Fruit fly (Drosophila melanogaster) whole organism, prepupa: ENCODE results near the gene CG14778.

Source experiments
- Blimp-1 ChIP-seq: fragments of 200-800 bp; sonication (Bioruptor generic); optimal IDR thresholded peaks from 3 replicates; lab custom pipeline; 2017; ENCODE audit warnings: missing biosample characterization, missing genetic modification characterization, mild to moderate bottlenecking, moderate library complexity, missing genetic modification reagents
- CG10669 ChIP-seq: fragments of 200-800 bp; sonication (Bioruptor generic); optimal IDR thresholded peaks from 3 replicates; lab custom pipeline; 2018; ENCODE audit warnings: missing biosample characterization, mild to moderate bottlenecking, missing genetic modification characterization, moderate library complexity
- CG11762 ChIP-seq: fragments of 200-800 bp; sonication (Bioruptor generic); optimal IDR thresholded peaks from 3 replicates; lab custom pipeline; 2016; ENCODE audit warnings: missing biosample characterization, missing genetic modification characterization; ENCODE audit not compliant: insufficient read depth
- CG15336 ChIP-seq: fragments of 200-800 bp; sonication (Bioruptor generic); IDR thresholded peaks from 2 replicates; pipeline ENCODE4 v1.3.6; 2022; ENCODE audit warnings: missing biosample characterization, missing genetic modification characterization
- CG1621 ChIP-seq: fragments of 200-800 bp; sonication (Bioruptor generic); optimal IDR thresholded peaks from 3 replicates; lab custom pipeline; 2018; ENCODE audit warnings: missing biosample characterization, mild to moderate bottlenecking, missing genetic modification characterization
- CG16779 ChIP-seq: fragments of 200-800 bp; sonication (Bioruptor generic); optimal IDR thresholded peaks from 3 replicates; lab custom pipeline; 2017; ENCODE audit warnings: missing biosample characterization, mild to moderate bottlenecking, missing genetic modification characterization
- CG3032 ChIP-seq: fragments of 200-800 bp; optimal IDR thresholded peaks from 2 replicates; lab custom pipeline; 2019; ENCODE audit warnings: missing biosample characterization, mild to moderate bottlenecking, missing genetic modification characterization, moderate library complexity
- CG31627 ChIP-seq: fragments of 200-800 bp; sonication (Bioruptor generic); optimal IDR thresholded peaks from 3 replicates; lab custom pipeline; 2016; ENCODE audit warnings: missing biosample characterization, missing genetic modification characterization
- CG34406 ChIP-seq: fragments of 200-800 bp; sonication (Bioruptor generic); optimal IDR thresholded peaks from 3 replicates; lab custom pipeline; 2016; ENCODE audit warnings: missing biosample characterization, missing genetic modification characterization
- CG4318 ChIP-seq: fragments of 200-800 bp; sonication (Bioruptor generic); optimal IDR thresholded peaks from 3 replicates; lab custom pipeline; 2017; ENCODE audit warnings: missing biosample characterization, mild to moderate bottlenecking, missing genetic modification characterization
- CG6808 ChIP-seq: fragments of 200-800 bp; sonication (Bioruptor generic); optimal IDR thresholded peaks from 3 replicates; lab custom pipeline; 2017; ENCODE audit warnings: missing biosample characterization, missing genetic modification characterization, mild to moderate bottlenecking, moderate library complexity, missing genetic modification reagents
- CG8119 ChIP-seq: fragments of 200-800 bp; sonication (Bioruptor generic); IDR thresholded peaks from 3 replicates; pipeline ENCODE4 v1.3.6; 2022; ENCODE audit warnings: missing biosample characterization, missing genetic modification characterization
- CG9139 ChIP-seq: fragments of 200-800 bp; sonication (Bioruptor generic); optimal IDR thresholded peaks from 3 replicates; lab custom pipeline; 2017; ENCODE audit warnings: missing biosample characterization, mild to moderate bottlenecking, missing genetic modification characterization
- Eip75B ChIP-seq: fragments of 200-800 bp; sonication (Bioruptor generic); optimal IDR thresholded peaks from 3 replicates; lab custom pipeline; 2016; ENCODE audit warnings: missing biosample characterization, missing genetic modification characterization
- Eip93F ChIP-seq: fragments of 200-800 bp; sonication (Bioruptor generic); optimal IDR thresholded peaks from 2 replicates; lab custom pipeline; 2016; ENCODE audit warnings: missing biosample characterization, mild to moderate bottlenecking, missing genetic modification characterization
- Ets21C ChIP-seq: fragments of 200-800 bp; sonication (Bioruptor generic); optimal IDR thresholded peaks from 3 replicates; lab custom pipeline; 2016; ENCODE audit warnings: missing biosample characterization, missing genetic modification characterization
- Ets96B ChIP-seq: fragments of 200-800 bp; optimal IDR thresholded peaks from 2 replicates; lab custom pipeline; 2019; ENCODE audit warnings: missing biosample characterization, mild to moderate bottlenecking, missing genetic modification characterization, moderate library complexity
- Hr38 ChIP-seq: sonication (Bioruptor generic); optimal IDR thresholded peaks from 2 replicates; lab custom pipeline; 2016; ENCODE audit warnings: missing biosample characterization, missing genetic modification characterization
- Hr39 ChIP-seq: fragments of 200-800 bp; sonication (Bioruptor generic); optimal IDR thresholded peaks from 2 replicates; lab custom pipeline; 2016; ENCODE audit warnings: missing biosample characterization, missing genetic modification characterization
- Hr4 ChIP-seq: fragments of 200-800 bp; sonication (Bioruptor generic); optimal IDR thresholded peaks from 3 replicates; lab custom pipeline; 2016; ENCODE audit warnings: missing biosample characterization, missing genetic modification characterization
- Met ChIP-seq: fragments of 200-800 bp; sonication (Bioruptor generic); optimal IDR thresholded peaks from 3 replicates; lab custom pipeline; 2016; ENCODE audit warnings: missing biosample characterization, missing genetic modification characterization
- Sox102F ChIP-seq: fragments of 200-800 bp; sonication (Bioruptor generic); optimal IDR thresholded peaks from 2 replicates; lab custom pipeline; 2016; ENCODE audit warnings: missing biosample characterization, mild to moderate bottlenecking, missing genetic modification characterization
- Sox14 ChIP-seq: fragments of 200-800 bp; sonication (Bioruptor generic); optimal IDR thresholded peaks from 3 replicates; lab custom pipeline; 2016; ENCODE audit warnings: missing biosample characterization, missing genetic modification characterization
- Sox15 ChIP-seq: fragments of 200-800 bp; sonication (Bioruptor generic); optimal IDR thresholded peaks from 3 replicates; lab custom pipeline; 2016; ENCODE audit warnings: missing biosample characterization, missing genetic modification characterization
- cyc ChIP-seq: fragments of 200-800 bp; sonication (Bioruptor generic); optimal IDR thresholded peaks from 3 replicates; lab custom pipeline; 2016; ENCODE audit warnings: missing biosample characterization, missing genetic modification characterization
- fd59A ChIP-seq: fragments of 200-800 bp; sonication (Bioruptor generic); optimal IDR thresholded peaks from 2 replicates; lab custom pipeline; 2017; ENCODE audit warnings: missing biosample characterization, mild to moderate bottlenecking, missing genetic modification characterization, missing genetic modification reagents
- fd85E ChIP-seq: fragments of 200-800 bp; sonication (Bioruptor generic); optimal IDR thresholded peaks from 3 replicates; lab custom pipeline; 2016; ENCODE audit warnings: missing biosample characterization, missing genetic modification characterization
- lz ChIP-seq: fragments of 200-800 bp; sonication (Bioruptor generic); optimal IDR thresholded peaks from 3 replicates; lab custom pipeline; 2016; ENCODE audit warnings: missing biosample characterization, missing genetic modification characterization
- net ChIP-seq: fragments of 200-800 bp; sonication (Bioruptor generic); optimal IDR thresholded peaks from 3 replicates; lab custom pipeline; 2016; ENCODE audit warnings: missing biosample characterization, missing genetic modification characterization
- salr ChIP-seq, 2 experiments: fragments of 200-800 bp; sonication (Bioruptor generic); optimal IDR thresholded peaks; 3 replicates each; lab custom pipeline; 2016 to 2018; ENCODE audit warnings: missing biosample characterization in 2 of 2, missing genetic modification characterization in 2 of 2, mild to moderate bottlenecking in 1 of 2
- spab ChIP-seq: fragments of 200-800 bp; sonication (Bioruptor generic); optimal IDR thresholded peaks from 2 replicates; lab custom pipeline; 2017; ENCODE audit warnings: missing biosample characterization, mild to moderate bottlenecking, missing genetic modification characterization, missing genetic modification reagents
- svp ChIP-seq: fragments of 200-800 bp; sonication (Bioruptor generic); peaks from one replicate; lab custom pipeline; 2016; ENCODE audit warnings: missing biosample characterization, missing genetic modification characterization
- topi ChIP-seq: fragments of 200-800 bp; sonication (Bioruptor generic); optimal IDR thresholded peaks from 3 replicates; lab custom pipeline; 2016; ENCODE audit warnings: missing biosample characterization, missing genetic modification characterization
- vri ChIP-seq: fragments of 200-800 bp; sonication (Bioruptor generic); optimal IDR thresholded peaks from 3 replicates; lab custom pipeline; 2016; ENCODE audit warnings: missing biosample characterization, mild to moderate bottlenecking, missing genetic modification characterization

Gene CG14778

dm6 chrX:1467382-1467592 is at the start of gene CG14778:
TSS of gene CG14778 (plus strand) at chrX:1467493.
- TF ChIP-seq CG10669 (GFP tag; lab: Kevin White, UChicago) (no peak), CG6808 (GFP tag; lab: Kevin White, UChicago) (no peak), fd85E (GFP tag; lab: Kevin White, UChicago) (no peak), lz (GFP tag; lab: Kevin White, UChicago) (no peak), Hr4 (GFP tag; lab: Kevin White, UChicago) (no peak)

- TF ChIP-seq Sox15 (GFP tag; lab: Kevin White, UChicago) (no peak), Eip75B (GFP tag; lab: Kevin White, UChicago) (no peak), CG1621 (tag; lab: Kevin White, UChicago) (no peak), CG11762 (GFP tag; lab: Kevin White, UChicago) (no peak), CG4318 (no peak), topi (no peak), Met (GFP tag; lab: Kevin White, UChicago) (no peak), Sox102F (GFP tag; lab: Kevin White, UChicago) (no peak), net (no peak), spab (no peak), vri (no peak), CG3032 (tag; lab: Kevin White, UChicago) (no peak), Ets96B (tag; lab: Kevin White, UChicago) (no peak), Blimp-1 (GFP tag; lab: Kevin White, UChicago) (no peak), cyc (no peak)
Measured at dm6 chrX:1452130-1452529, 15.2 kb upstream of the CG14778 start, which contains the start of gene Gr2a. TSS of gene Gr2a (plus strand) at chrX:1452430.

DNA sequence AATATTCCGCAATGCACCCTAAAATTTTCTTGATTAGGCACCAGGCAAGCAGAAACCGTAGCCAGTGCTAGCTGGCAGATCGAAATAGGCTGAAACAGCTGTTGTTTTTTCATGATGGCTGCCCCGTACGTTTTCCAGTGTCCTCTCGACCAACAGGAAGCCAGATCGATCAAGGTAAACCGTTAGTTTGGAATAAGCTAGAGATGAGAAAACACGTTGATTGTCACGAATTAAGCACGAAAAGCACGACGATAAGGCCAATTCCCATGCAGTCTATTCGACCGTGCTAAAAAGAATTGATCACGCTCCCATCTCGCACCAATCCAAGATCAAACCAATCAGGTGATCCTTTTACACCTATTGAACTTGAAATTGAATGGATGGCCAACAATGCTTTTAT is 12.5 kb upstream of the CG14778 start:
- no peak for TF ChIP-seq CG16779 (tag; lab: Kevin White, UChicago)
- TF ChIP-seq salr (GFP tag; optimal IDR thresholded peaks at IDR 0.05; lab: Kevin White, UChicago) = no peak
- no peak for TF ChIP-seq Ets96B (tag; lab: Kevin White, UChicago)
- peak; percentile 52 for TF ChIP-seq svp (GFP tag; lab: Kevin White, UChicago)
- no peak for TF ChIP-seq net

DNA sequence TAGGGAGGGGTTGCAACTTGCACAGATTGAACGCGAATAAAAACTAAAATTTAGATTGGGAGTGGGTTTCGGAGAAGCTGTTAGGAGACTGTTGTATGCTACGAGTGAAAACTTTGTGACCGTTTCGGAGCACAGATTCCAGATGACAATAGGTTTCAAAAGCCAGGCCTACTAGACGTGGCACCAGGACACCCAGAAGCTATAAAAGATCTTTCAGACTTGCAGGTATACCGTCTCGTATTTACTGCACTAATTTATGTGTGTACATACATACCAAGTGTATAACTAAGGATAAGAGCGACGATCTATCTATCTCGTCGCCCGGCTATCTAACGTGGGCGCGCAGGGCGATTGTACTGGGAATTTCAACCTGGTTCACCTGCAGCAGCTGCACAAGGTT is 10.3 kb upstream of the CG14778 start, which contains the start of gene CG14785:
Gene CG14785 (minus strand): TSS at position 101 of the 400 bp plus-strand sequence.
- TF ChIP-seq spab (no peak), Sox14 (no peak), CG8119 (GFP tag; lab: Robert Waterston, UW) (no peak), Met (GFP tag; lab: Kevin White, UChicago) (no peak), CG6808 (GFP tag; lab: Kevin White, UChicago) (no peak), Ets21C (GFP tag; lab: Kevin White, UChicago) (no peak), CG10669 (GFP tag; lab: Kevin White, UChicago) (no peak), CG31627 (GFP tag; lab: Kevin White, UChicago) (no peak), Hr38 (GFP tag; lab: Kevin White, UChicago) (no peak), Blimp-1 (GFP tag; lab: Kevin White, UChicago) (no peak), Eip75B (GFP tag; lab: Kevin White, UChicago) (no peak), Hr39 (GFP tag; lab: Kevin White, UChicago) (no peak), CG15336 (GFP tag; lab: Robert Waterston, UW) (no peak), fd59A (GFP tag; lab: Kevin White, UChicago) (no peak), Sox102F (GFP tag; lab: Kevin White, UChicago) (no peak), CG34406 (GFP tag; lab: Kevin White, UChicago) (no peak), Sox15 (GFP tag; lab: Kevin White, UChicago) (no peak), Eip93F (no peak), CG9139 (GFP tag; lab: Kevin White, UChicago) (no peak)
